Worm (Caenorhabditis elegans) whole organism, L4 larva: ENCODE results near the gene srd-27.
A peak's percentile ranks its signal among the peaks of the same experiment; 100 is the strongest.
"Not testable (repeated sequence)": the region's sequence is repeated elsewhere in the genome, so short reads cannot be mapped to it uniquely, and the experiment has no call there.

ENCODE experiments used
- F10B5.3 ChIP-seq: sonication (generic microtip); optimal IDR thresholded peaks from 2 replicates; lab custom pipeline; 2016; ENCODE audit warnings: mild to moderate bottlenecking, missing genetic modification characterization, missing compliant biosample characterization
- F26F4.8 ChIP-seq: fragments of 200-800 bp; sonication (Bioruptor generic); conservative IDR thresholded peaks from 2 replicates; pipeline ENCODE4 v1.3.6; 2022; ENCODE audit warnings: missing genetic modification characterization, missing compliant biosample characterization
- R02D3.7 ChIP-seq: fragments of 150-350 bp; sonication (generic microtip); optimal IDR thresholded peaks from 3 replicates; lab custom pipeline; 2014; ENCODE audit warnings: missing biosample characterization, missing genetic modification characterization
- ZK337.2 ChIP-seq: fragments of 200-800 bp; sonication (Bioruptor generic); IDR thresholded peaks from 2 replicates; pipeline ENCODE4 v1.3.6; 2022; ENCODE audit warnings: missing genetic modification reagents, missing genetic modification characterization, missing compliant biosample characterization
- aha-1 ChIP-seq: fragments of 150-350 bp; peaks from one replicate; lab custom pipeline; 2014; ENCODE audit warnings: missing biosample characterization, missing genetic modification characterization
- ceh-32 ChIP-seq: sonication (generic microtip); optimal IDR thresholded peaks from 2 replicates; lab custom pipeline; 2016; ENCODE audit warnings: mild to moderate bottlenecking, missing genetic modification characterization, missing compliant biosample characterization; ENCODE audit not compliant: poor library complexity
- cey-2 ChIP-seq: sonication (generic microtip); optimal IDR thresholded peaks from 3 replicates; lab custom pipeline; 2017; ENCODE audit warnings: missing genetic modification characterization, mild to moderate bottlenecking, missing compliant biosample characterization, antibody characterized with exemption, borderline replicate concordance; ENCODE audit not compliant: insufficient read depth
- ctbp-1 ChIP-seq: fragments of 200-800 bp; sonication (Bioruptor generic); IDR thresholded peaks from 2 replicates; pipeline ENCODE4 v1.3.6; 2022; ENCODE audit warnings: missing genetic modification reagents, missing genetic modification characterization, missing compliant biosample characterization
- duxl-1 ChIP-seq: sonication (generic microtip); optimal IDR thresholded peaks from 2 replicates; lab custom pipeline; 2016; ENCODE audit warnings: mild to moderate bottlenecking, missing genetic modification characterization, moderate library complexity, missing compliant biosample characterization; ENCODE audit not compliant: poor library complexity
- hlh-30 ChIP-seq: sonication (generic microtip); optimal IDR thresholded peaks from 2 replicates; lab custom pipeline; 2017; ENCODE audit warnings: antibody characterized with exemption, mild to moderate bottlenecking, missing genetic modification characterization, missing compliant biosample characterization; ENCODE audit not compliant: insufficient read depth
- hmg-1.1 ChIP-seq: fragments of 200-800 bp; sonication (Bioruptor generic); IDR thresholded peaks from 2 replicates; pipeline ENCODE4 v1.3.6; 2022; ENCODE audit warnings: missing genetic modification reagents, missing genetic modification characterization, missing compliant biosample characterization
- lin-1 ChIP-seq: fragments of 200-800 bp; sonication (Bioruptor generic); IDR thresholded peaks from 2 replicates; pipeline ENCODE4 v1.3.6; 2022; ENCODE audit warnings: missing genetic modification reagents, missing genetic modification characterization, missing compliant biosample characterization
- lin-29 ChIP-seq: fragments of 200-800 bp; sonication (Bioruptor generic); IDR thresholded peaks from 2 replicates; pipeline ENCODE4 v1.3.6; 2022; ENCODE audit warnings: missing genetic modification reagents, missing genetic modification characterization, missing compliant biosample characterization
- mdl-1 ChIP-seq, 2 experiments: fragments of 150-350 bp in 1 of 2; sonication (generic microtip) in 1 of 2; optimal IDR thresholded peaks; 2 replicates each; lab custom pipeline; 2014 to 2017; ENCODE audit warnings: missing biosample characterization in 2 of 2, missing genetic modification characterization in 2 of 2
- nhr-102 ChIP-seq: sonication (generic microtip); optimal IDR thresholded peaks from 2 replicates; lab custom pipeline; 2016; ENCODE audit warnings: mild to moderate bottlenecking, missing genetic modification characterization, moderate library complexity, missing compliant biosample characterization
- nhr-77 ChIP-seq: fragments of 150-350 bp; optimal IDR thresholded peaks from 2 replicates; lab custom pipeline; 2014; ENCODE audit warnings: missing biosample characterization, missing genetic modification characterization
- pqm-1 ChIP-seq: sonication (generic microtip); optimal IDR thresholded peaks from 2 replicates; lab custom pipeline; 2017; ENCODE audit warnings: missing biosample characterization, missing genetic modification characterization
- saeg-2 ChIP-seq: fragments of 200-800 bp; sonication (Bioruptor generic); IDR thresholded peaks from 2 replicates; pipeline ENCODE4 v1.3.6; 2022; ENCODE audit warnings: missing genetic modification reagents, missing genetic modification characterization, missing compliant biosample characterization
- spr-3 ChIP-seq: fragments of 200-800 bp; sonication (Bioruptor generic); optimal IDR thresholded peaks from 2 replicates; lab custom pipeline; 2018; ENCODE audit warnings: mild to moderate bottlenecking, missing genetic modification characterization, missing compliant biosample characterization
- tra-1 ChIP-seq: fragments of 200-800 bp; sonication (Bioruptor generic); IDR thresholded peaks from 2 replicates; pipeline ENCODE4 v1.3.6; 2022; ENCODE audit warnings: missing genetic modification reagents, missing genetic modification characterization, missing compliant biosample characterization
- unc-62 ChIP-seq, 3 experiments: fragments of 150-350 bp in 1 of 3; sonication (generic microtip); optimal IDR thresholded peaks in 2 of 3; peaks in 1 of 3; 1 replicate in 1 of 3; 2 replicates in 2 of 3; lab custom pipeline; 2014 to 2017; ENCODE audit warnings: missing biosample characterization in 3 of 3, missing genetic modification characterization in 3 of 3, missing genetic modification reagents in 3 of 3, missing genotype in 1 of 3
- zag-1 ChIP-seq: fragments of 150-350 bp; optimal IDR thresholded peaks from 2 replicates; lab custom pipeline; 2014; ENCODE audit warnings: missing biosample characterization, missing genetic modification characterization

srd-27 gene

ce11 chrV:15833622-15834021 lies 30.4 kb downstream of the srd-27 start, which contains the start of gene srbc-54:
TSS of gene srbc-54 (minus strand) at chrV:15833722.
- TF ChIP-seq ctbp-1 (no peak), saeg-2 (GFP tag; lab: Robert Waterston, UW) (no peak), duxl-1 (tag; lab: Kevin White, UChicago) (no peak), mdl-1 (tag; optimal IDR thresholded peaks at IDR 0.05; lab: Kevin White, UChicago) (no peak), nhr-77 (tag; lab: Kevin White, UChicago) (no peak), F26F4.8 (GFP tag; lab: Robert Waterston, UW) (no peak), tra-1 (GFP tag; lab: Robert Waterston, UW) (no peak), ceh-32 (no peak), nhr-102 (tag; lab: Kevin White, UChicago) (no peak), F10B5.3 (tag; lab: Kevin White, UChicago) (no peak), hmg-1.1 (GFP tag; lab: Robert Waterston, UW) (no peak), pqm-1 (tag; lab: Kevin White, UChicago) (no peak), hlh-30 (tag; lab: Kevin White, UChicago) (no peak), cey-2 (no peak), zag-1 (no peak), lin-1 (no peak), spr-3 (no peak)
- TF ChIP-seq, all 104 proteins: peak for 0

ce11 chrV:15841095-15841494 lies 37.9 kb downstream of the srd-27 start, which contains the start of gene srh-149:
TSS of gene srh-149 (minus strand) at chrV:15841195.
- no peak for TF ChIP-seq nhr-102 (tag; lab: Kevin White, UChicago)
- no peak for TF ChIP-seq lin-29 (GFP tag; lab: Robert Waterston, UW)
- peak; percentile 51 for TF ChIP-seq aha-1 (tag; lab: Kevin White, UChicago)
- no peak for TF ChIP-seq zag-1
- TF ChIP-seq R02D3.7 (tag; lab: Kevin White, UChicago): no peak
- TF ChIP-seq ZK337.2 (GFP tag; lab: Robert Waterston, UW): no peak

ce11 chrV:15850276-15850811 lies 47.2 kb downstream of the srd-27 start, which contains the start of gene srh-147:
TSS of gene srh-147 (minus strand) at chrV:15850326.
- peak in 1 of 2 experiments; percentile 48 for TF ChIP-seq unc-62 (GFP tag; optimal IDR thresholded peaks at IDR 0.05 in 1 of 2; lab: Kevin White, UChicago)
- not testable (repeated sequence) for TF ChIP-seq unc-62 (tag; optimal IDR thresholded peaks at IDR 0.05; lab: Kevin White, UChicago)
